Worm (Caenorhabditis elegans): ENCODE results near the gene Y41D4A.1.

Y41D4A.1 gene

ce11 chrIV:1821550-1821949 lies 49.6 kb downstream of the Y41D4A.1 start, which contains the start of gene Y38C1BA.4:
TSS of gene Y38C1BA.4 (plus strand) at chrIV:1821850.
- TF ChIP-seq gmeb-1 (tag; optimal IDR thresholded peaks at IDR 0.05) (no peak), mdl-1 (tag; optimal IDR thresholded peaks at IDR 0.05) (no peak), sma-9 (GFP tag; optimal IDR thresholded peaks at IDR 0.05) (no peak), sma-9 (tag; optimal IDR thresholded peaks at IDR 0.05) (no peak), sma-3 (GFP tag; optimal IDR thresholded peaks at IDR 0.05) (no peak), lin-39 (tag; optimal IDR thresholded peaks at IDR 0.05) (no peak), snpc-4 (tag; optimal IDR thresholded peaks at IDR 0.05) (no peak)

DNA sequence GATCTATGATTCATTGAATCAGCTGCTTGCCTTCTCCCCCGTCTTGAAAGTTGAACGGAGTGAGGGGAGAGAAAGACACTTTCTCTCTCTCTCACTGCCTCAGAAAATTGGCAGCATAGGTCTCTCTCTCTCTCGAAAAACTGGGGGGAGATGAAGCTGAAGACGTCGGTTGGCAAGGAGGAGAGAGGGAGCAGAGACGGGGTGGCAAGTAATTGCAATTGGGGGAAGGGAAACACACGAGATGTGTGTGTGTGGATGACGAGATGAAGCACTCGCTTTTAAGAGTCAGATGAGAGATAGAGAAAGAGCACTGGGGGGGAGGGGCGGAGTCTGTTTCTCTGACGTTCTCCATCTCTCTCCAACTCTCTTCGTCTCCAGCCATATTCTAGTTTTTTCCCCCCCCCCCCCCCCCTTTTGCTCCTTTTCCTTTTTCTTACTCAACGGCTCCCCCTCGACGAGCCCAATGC lies 52.2 kb downstream of the Y41D4A.1 start, which contains the start of gene cmk-1:
Gene cmk-1 (plus strand): TSS at position 417 of the 467 bp plus-strand sequence.
- TF ChIP-seq ztf-1 (GFP tag; conservative IDR thresholded peaks at IDR 0.05), result no peak
- TF ChIP-seq crh-2 (tag; optimal IDR thresholded peaks at IDR 0.05), result peak; percentile 72
- no peak for TF ChIP-seq R02D3.7 (tag; optimal IDR thresholded peaks at IDR 0.05)
- no peak for TF ChIP-seq nhr-10 (tag; optimal IDR thresholded peaks at IDR 0.05)
- TF ChIP-seq lin-13 (GFP tag; optimal IDR thresholded peaks at IDR 0.05), result peak; percentile 68
- TF ChIP-seq ztf-11 (tag; optimal IDR thresholded peaks at IDR 0.05), result no peak
- peak; percentile 80 for TF ChIP-seq unc-55 (GFP tag; optimal IDR thresholded peaks at IDR 0.05)
- TF ChIP-seq sem-4 (tag; optimal IDR thresholded peaks at IDR 0.05), result peak; percentile 45
- no peak for TF ChIP-seq nhr-6 (tag; optimal IDR thresholded peaks at IDR 0.05)
- peak in 1 of 2 experiments; percentile 69 for TF ChIP-seq mdl-1 (tag; optimal IDR thresholded peaks at IDR 0.05)
- peak; percentile 54 for TF ChIP-seq mab-5 (tag; optimal IDR thresholded peaks at IDR 0.05)
- peak; percentile 49 for TF ChIP-seq Y55F3AM.14 (GFP tag; optimal IDR thresholded peaks at IDR 0.05)
- TF ChIP-seq skn-1 (tag; optimal IDR thresholded peaks at IDR 0.05), result no peak
- TF ChIP-seq nhr-129 (tag; optimal IDR thresholded peaks at IDR 0.05), result peak; percentile 77
- TF ChIP-seq lin-39 (tag; optimal IDR thresholded peaks at IDR 0.05), result no peak
- peak; percentile 10 for TF ChIP-seq snpc-4 (tag; optimal IDR thresholded peaks at IDR 0.05)
- TF ChIP-seq nhr-21 (tag; optimal IDR thresholded peaks at IDR 0.05), result peak; percentile 7
- TF ChIP-seq lin-11 (tag; optimal IDR thresholded peaks at IDR 0.05), result peak; percentile 68
- TF ChIP-seq ztf-4 (tag; optimal IDR thresholded peaks at IDR 0.05), result peak; percentile 39
- TF ChIP-seq ceh-16 (tag; optimal IDR thresholded peaks at IDR 0.05), result no peak
- TF ChIP-seq lsy-2 (tag; optimal IDR thresholded peaks at IDR 0.05), result peak in 1 of 2 experiments; percentile 65
- TF ChIP-seq nhr-12 (tag; optimal IDR thresholded peaks at IDR 0.05), result no peak
- TF ChIP-seq fos-1 (tag; optimal IDR thresholded peaks at IDR 0.05), result peak; percentile 41
- peak; percentile 72 for TF ChIP-seq zag-1 (tag; optimal IDR thresholded peaks at IDR 0.05)
- peak; percentile 78 for TF ChIP-seq F13H6.1 (tag; optimal IDR thresholded peaks at IDR 0.05)
- peak; percentile 85 for TF ChIP-seq C34F6.9 (tag; optimal IDR thresholded peaks at IDR 0.05)
- TF ChIP-seq sma-9 (GFP tag; optimal IDR thresholded peaks at IDR 0.05), result peak; percentile 75
- TF ChIP-seq sma-9 (tag; optimal IDR thresholded peaks at IDR 0.05), result no peak

Data from whole organism, L2 larva.